Worm (Caenorhabditis elegans): ENCODE data around the gene srab-9.

- TF ChIP-seq pha-4 (tag; optimal IDR thresholded peaks at IDR 0.05), result no peak
- TF ChIP-seq nhr-28 (tag; optimal IDR thresholded peaks at IDR 0.05), result no peak
- no peak for TF ChIP-seq unc-62 (GFP tag; optimal IDR thresholded peaks at IDR 0.05)
- TF ChIP-seq snpc-4 (tag; optimal IDR thresholded peaks at IDR 0.05), result no peak
- TF ChIP-seq lin-13 (tag; optimal IDR thresholded peaks at IDR 0.05), result no peak
- TF ChIP-seq nhr-12 (tag; optimal IDR thresholded peaks at IDR 0.05), result no peak
- TF ChIP-seq ces-1 (GFP tag; optimal IDR thresholded peaks at IDR 0.05), result no peak
- no peak for TF ChIP-seq cnd-1 (tag; optimal IDR thresholded peaks at IDR 0.05)
- no peak for TF ChIP-seq lsy-2 (tag; optimal IDR thresholded peaks at IDR 0.05)
- no peak for TF ChIP-seq elt-1 (tag; optimal IDR thresholded peaks at IDR 0.05; ENCODE audit: borderline replicate concordance, insufficient read depth)
- no peak for TF ChIP-seq ztf-11 (tag; optimal IDR thresholded peaks at IDR 0.05)
These were observed 33.6 kb downstream of the srab-9 start, which contains the start of gene str-68 for ce11 chrV:3107450-3107849.

Measured in whole organism, mixed stage, embryonic.